Fruit fly (Drosophila melanogaster): ENCODE data around the gene Dip-B.

Gene Dip-B

DNA sequence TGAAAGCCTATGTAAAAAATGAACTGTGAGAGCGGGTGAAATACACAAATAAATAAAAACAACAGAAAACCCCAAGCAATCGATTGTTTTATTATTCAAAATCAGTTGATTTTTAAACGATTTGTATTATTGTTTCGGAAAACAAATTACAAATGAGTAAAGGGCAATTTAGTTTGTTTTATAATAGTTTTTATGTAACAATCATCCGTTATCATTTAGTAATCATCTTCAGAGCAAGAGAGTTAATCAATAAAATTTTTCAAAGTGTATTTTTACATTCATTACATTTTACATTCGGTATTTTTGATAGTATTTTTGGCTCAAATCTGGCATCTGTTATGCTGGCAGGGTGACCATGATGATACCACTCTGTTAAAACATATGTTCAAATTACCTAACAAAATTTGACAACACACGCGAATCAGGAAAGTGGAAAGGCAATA lies 2.8 kb upstream of the Dip-B start, which contains the start of the genes CG42375 and CG9288 (continued):
- peak in 1 of 2 experiments; percentile 7 for TF ChIP-seq Eip74EF (GFP tag; optimal IDR thresholded peaks at IDR 0.05)
- TF ChIP-seq BtbVII (GFP tag; optimal IDR thresholded peaks at IDR 0.05) = peak; percentile 61
- TF ChIP-seq psq (GFP tag; optimal IDR thresholded peaks at IDR 0.05) = no peak
- TF ChIP-seq CG6654 (GFP tag; optimal IDR thresholded peaks at IDR 0.05) = peak; percentile 41
- TF ChIP-seq sqz (GFP tag; optimal IDR thresholded peaks at IDR 0.05) = no peak
- TF ChIP-seq CG4282 (GFP tag; optimal IDR thresholded peaks at IDR 0.05) = no peak
- TF ChIP-seq ranshi (GFP tag; IDR thresholded peaks at IDR 0.05) = peak; percentile 75
- TF ChIP-seq CG8359 (GFP tag; optimal IDR thresholded peaks at IDR 0.05; ENCODE audit: borderline replicate concordance) = peak; percentile 58
- peak; percentile 83 for TF ChIP-seq dmrt99B (tag; optimal IDR thresholded peaks at IDR 0.05)
- peak; percentile 58 for TF ChIP-seq CG1603 (tag; optimal IDR thresholded peaks at IDR 0.05)
- no peak for TF ChIP-seq fd64A (GFP tag; optimal IDR thresholded peaks at IDR 0.05)
- no peak for TF ChIP-seq B-H2 (GFP tag; optimal IDR thresholded peaks at IDR 0.05)
- TF ChIP-seq Meics (GFP tag; optimal IDR thresholded peaks at IDR 0.05) = peak; percentile 65
- 0 out of 3 replicates have a peak, but pooled peaks have one; percentile 14 for TF ChIP-seq CG6791 (GFP tag; IDR thresholded peaks at IDR 0.05; ENCODE audit: partially characterized antibody)
- TF ChIP-seq CG31388 (GFP tag; optimal IDR thresholded peaks at IDR 0.05) = peak; percentile 56
- peak; percentile 33 for TF ChIP-seq stwl (tag; optimal IDR thresholded peaks at IDR 0.05)
- TF ChIP-seq tin (GFP tag; optimal IDR thresholded peaks at IDR 0.05) = peak; percentile 79
- peak; percentile 94 for TF ChIP-seq sens (GFP tag)
- TF ChIP-seq NK7.1 (GFP tag; optimal IDR thresholded peaks at IDR 0.05) = peak; percentile 59
- TF ChIP-seq E2f2 (GFP tag; IDR thresholded peaks at IDR 0.05) = peak; percentile 35; the same call in 1 of the 2 replicates
- no peak for TF ChIP-seq bbx (GFP tag; IDR thresholded peaks at IDR 0.05; ENCODE audit: partially characterized antibody)
- peak; percentile 84 for TF ChIP-seq lab (GFP tag; optimal IDR thresholded peaks at IDR 0.05)
- TF ChIP-seq Pdp1 (GFP tag; optimal IDR thresholded peaks at IDR 0.05) = peak; percentile 47 to 97
- peak; percentile 66 for TF ChIP-seq CG7556 (GFP tag; optimal IDR thresholded peaks at IDR 0.05)
- peak; percentile 70 for TF ChIP-seq CG34422 (GFP tag; IDR thresholded peaks at IDR 0.05)
- no peak for TF ChIP-seq Mad (GFP tag; optimal IDR thresholded peaks at IDR 0.05)
- TF ChIP-seq CG10959 (GFP tag; IDR thresholded peaks at IDR 0.05) = peak; percentile 42; the same call in 1 of the 2 replicates
- TF ChIP-seq pzg (GFP tag; optimal IDR thresholded peaks at IDR 0.05) = peak; percentile 39
- peak; percentile 4 for TF ChIP-seq dm (GFP tag; optimal IDR thresholded peaks at IDR 0.05)
- no peak for TF ChIP-seq Taf1 (GFP tag; IDR thresholded peaks at IDR 0.05)
- no peak for TF ChIP-seq tx (GFP tag; optimal IDR thresholded peaks at IDR 0.05)
- peak; percentile 24 for TF ChIP-seq Jarid2 (GFP tag; optimal IDR thresholded peaks at IDR 0.05)
- peak; percentile 87 for TF ChIP-seq bab2 (GFP tag; optimal IDR thresholded peaks at IDR 0.05)
- no peak; the same call in 2 of the 3 replicates for TF ChIP-seq sr (GFP tag; IDR thresholded peaks at IDR 0.05)
- peak; percentile 78 for TF ChIP-seq lmd (GFP tag; IDR thresholded peaks at IDR 0.05)
- peak; percentile 34 for TF ChIP-seq CG12659 (GFP tag; optimal IDR thresholded peaks at IDR 0.05)
- TF ChIP-seq tap (tag; optimal IDR thresholded peaks at IDR 0.05) = peak; percentile 57
- TF ChIP-seq H15 (GFP tag; IDR thresholded peaks at IDR 0.05) = no peak
- peak; percentile 81 for TF ChIP-seq zf30C (GFP tag; optimal IDR thresholded peaks at IDR 0.05)
- TF ChIP-seq MESR4 (GFP tag; optimal IDR thresholded peaks at IDR 0.05) = peak; percentile 23
- peak; percentile 75 for TF ChIP-seq D19A (tag; optimal IDR thresholded peaks at IDR 0.05)
- peak; percentile 85 for TF ChIP-seq CG10979 (tag; optimal IDR thresholded peaks at IDR 0.05)
- TF ChIP-seq exex (tag; optimal IDR thresholded peaks at IDR 0.05) = peak; percentile 0
- peak; percentile 36 for TF ChIP-seq Myb (GFP tag; optimal IDR thresholded peaks at IDR 0.05)
- TF ChIP-seq Med (GFP tag) = peak; percentile 92
- TF ChIP-seq Nf-YA (GFP tag; IDR thresholded peaks at IDR 0.05) = 0 out of 2 replicates have a peak, but pooled peaks have one; percentile 52
- 0 out of 3 replicates have a peak, but pooled peaks have one; percentile 57 for TF ChIP-seq CG2199 (GFP tag; IDR thresholded peaks at IDR 0.05)
- peak in 1 of 2 experiments; percentile 24 for TF ChIP-seq Hr78 (GFP tag; optimal IDR thresholded peaks at IDR 0.05)
- TF ChIP-seq CG14441 (GFP tag; IDR thresholded peaks at IDR 0.05) = peak; percentile 70

All from whole organism, embryonic.